Fruit fly (Drosophila melanogaster) whole organism: Measurements from ENCODE around the gene CG11927.

Experiments used
- CG8478 ChIP-seq: fragments of >200 bp; optimal IDR thresholded peaks from 2 replicates; lab custom pipeline; 2018; ENCODE audit warnings: inconsistent platforms
- Dll ChIP-seq: fragments of >200 bp; optimal IDR thresholded peaks from 2 replicates; lab custom pipeline; 2017
- EcR ChIP-seq, 2 experiments: fragments of >200 bp; optimal IDR thresholded peaks; 2 replicates each; lab custom pipeline; 2017; ENCODE audit warnings: missing biosample characterization in 2 of 2, missing genetic modification characterization in 2 of 2, missing genetic modification reagents in 2 of 2
- pan ChIP-seq: fragments of >200 bp; optimal IDR thresholded peaks from 2 replicates; lab custom pipeline; 2017
- psq ChIP-seq: fragments of >200 bp; optimal IDR thresholded peaks from 2 replicates; lab custom pipeline; 2017
- usp ChIP-seq: fragments of >200 bp; optimal IDR thresholded peaks from 2 replicates; lab custom pipeline; 2017; ENCODE audit warnings: missing biosample characterization, missing genetic modification characterization, mixed read lengths

DNA sequence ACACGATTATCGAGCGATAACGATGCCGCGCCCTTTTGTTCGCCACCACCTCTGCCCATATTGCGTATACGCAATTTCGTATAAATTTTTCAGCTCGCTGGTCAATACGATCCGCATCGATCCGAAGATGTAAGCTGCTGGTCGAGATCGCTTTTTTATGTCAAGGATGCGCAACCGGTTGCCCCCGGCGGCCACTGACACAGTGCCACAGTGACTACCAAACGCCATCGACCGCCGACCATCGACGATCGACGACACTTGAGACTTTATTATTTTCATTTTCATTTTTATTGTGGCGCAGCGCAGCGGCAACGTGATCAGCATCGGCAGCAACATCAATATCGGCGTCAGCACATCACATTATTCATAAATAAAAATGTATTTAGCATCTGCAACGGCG lies 47.5 kb upstream of the CG11927 start:
- TF ChIP-seq CG8478 (lab: Kevin White, UChicago) (no peak), psq (no peak), Dll (lab: Kevin White, UChicago) (no peak), EcR (GFP tag; optimal IDR thresholded peaks at IDR 0.05; lab: Kevin White, UChicago) (no peak), usp (no peak), pan (lab: Kevin White, UChicago) (no peak)
